Fruit fly (Drosophila melanogaster) S2 (cell line): ENCODE data around the gene serp.

ENCODE experiments used
- CG8478 ChIP-seq: fragments of >200 bp; optimal IDR thresholded peaks from 2 replicates; lab custom pipeline; 2018
- CTCF ChIP-seq, 2 experiments: fragments of >200 bp; optimal IDR thresholded peaks; 2 replicates each; lab custom pipeline; 2018

DNA sequence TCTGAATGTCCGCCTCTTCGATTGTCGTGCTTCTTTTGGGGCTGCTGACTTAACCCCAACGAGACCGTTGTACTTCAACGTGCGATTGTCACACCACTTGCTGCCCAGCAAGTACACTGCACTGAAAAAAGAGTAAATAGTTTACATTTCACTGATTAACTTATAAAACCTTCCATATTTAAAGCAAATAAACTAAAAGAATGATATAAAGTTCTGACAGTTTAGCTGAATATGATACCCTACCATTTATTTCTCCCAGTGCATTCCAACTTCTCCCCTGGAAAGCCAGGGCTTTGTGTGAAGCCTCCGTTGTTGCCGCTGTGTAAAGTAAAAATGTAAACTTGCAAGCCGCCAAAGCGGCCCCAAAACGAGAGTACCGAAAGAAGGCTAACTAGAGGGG is 33.5 kb downstream of the serp start:
- TF ChIP-seq CTCF (optimal IDR thresholded peaks at IDR 0.05; lab: Kevin White, UChicago) (no peak), CG8478 (lab: Kevin White, UChicago) (no peak)
